Worm (Caenorhabditis elegans): Measurements from ENCODE around the gene srsx-38.

- TF ChIP-seq flt-1 (GFP tag; IDR thresholded peaks at IDR 0.05) (no peak), ztf-29 (GFP tag; IDR thresholded peaks at IDR 0.05) (no peak), ztf-23 (GFP tag; IDR thresholded peaks at IDR 0.05) (no peak), cog-1 (tag; optimal IDR thresholded peaks at IDR 0.05) (no peak), tab-1 (GFP tag; IDR thresholded peaks at IDR 0.05) (no peak), T22C8.4 (GFP tag; IDR thresholded peaks at IDR 0.05) (no peak), ref-1 (GFP tag; conservative IDR thresholded peaks at IDR 0.05) (no peak), med-1 (GFP tag; optimal IDR thresholded peaks at IDR 0.05; ENCODE audit: insufficient read depth) (no peak), klf-2 (GFP tag; conservative IDR thresholded peaks at IDR 0.05) (no peak)
These were observed 30.7 kb downstream of the srsx-38 start, which contains the start of gene nhr-283 for ce11 chrV:15776651-15777050.
